Fruit fly (Drosophila melanogaster) whole organism, pupa: Measurements from ENCODE around the gene fng.

Source experiments
- CG10348 ChIP-seq: fragments of 200-800 bp; sonication (Bioruptor generic); IDR thresholded peaks from 2 replicates; pipeline ENCODE4 v1.3.6; 2022; ENCODE audit warnings: missing biosample characterization, missing genetic modification characterization
- CG14655 ChIP-seq: fragments of 200-800 bp; sonication (Bioruptor generic); optimal IDR thresholded peaks from 3 replicates; lab custom pipeline; 2017; ENCODE audit warnings: mild to moderate bottlenecking, missing biosample characterization, missing genetic modification reagents, missing genetic modification characterization
- EcR ChIP-seq: fragments of 200-800 bp; sonication (Bioruptor generic); optimal IDR thresholded peaks from 3 replicates; lab custom pipeline; 2019; ENCODE audit warnings: missing biosample characterization, missing genetic modification characterization, mild to moderate bottlenecking, moderate library complexity, missing genetic modification reagents
- Ets98B ChIP-seq: fragments of 200-800 bp; sonication (Bioruptor generic); IDR thresholded peaks from 2 replicates; pipeline ENCODE4 v1.3.6; 2022; ENCODE audit warnings: missing biosample characterization, missing genetic modification characterization
- Pif1A ChIP-seq: fragments of 200-800 bp; sonication (Bioruptor generic); optimal IDR thresholded peaks from 3 replicates; lab custom pipeline; 2016; ENCODE audit warnings: missing biosample characterization, missing genetic modification characterization
- Pif1B ChIP-seq: fragments of 200-800 bp; sonication (Bioruptor generic); optimal IDR thresholded peaks from 3 replicates; lab custom pipeline; 2016; ENCODE audit warnings: missing biosample characterization, missing genetic modification characterization
- Snoo ChIP-seq: fragments of 200-800 bp; sonication (Bioruptor generic); optimal IDR thresholded peaks from 3 replicates; lab custom pipeline; 2017; ENCODE audit warnings: missing biosample characterization, mild to moderate bottlenecking, missing genetic modification characterization, inconsistent platforms
- fd96Ca ChIP-seq: fragments of 200-800 bp; sonication (Bioruptor generic); IDR thresholded peaks from 3 replicates; pipeline ENCODE4 v1.3.6; 2022; ENCODE audit warnings: missing biosample characterization, missing genetic modification characterization
- rn ChIP-seq: fragments of 200-800 bp; sonication (Bioruptor generic); IDR thresholded peaks from 2 replicates; pipeline ENCODE4 v1.3.6; 2022; ENCODE audit warnings: missing biosample characterization, missing genetic modification characterization

- TF ChIP-seq EcR (GFP tag; lab: Kevin White, UChicago) (no peak), Snoo (no peak), CG14655 (GFP tag; lab: Kevin White, UChicago) (no peak), Pif1A (no peak), fd96Ca (GFP tag; lab: Robert Waterston, UW) (no peak), rn (GFP tag; lab: Robert Waterston, UW) (no peak), CG10348 (GFP tag; lab: Robert Waterston, UW) (no peak), Ets98B (GFP tag; lab: Robert Waterston, UW) (no peak), Pif1B (GFP tag; lab: Kevin White, UChicago) (no peak)
These were observed 42.1 kb upstream of the fng start, which contains the start of gene CG12984 for dm6 chr3L:20991373-20991772.
